Fruit fly (Drosophila melanogaster): ENCODE results near the gene spen.
A peak's percentile ranks its signal among the peaks of the same experiment; 100 is the strongest.

Gene spen

DNA sequence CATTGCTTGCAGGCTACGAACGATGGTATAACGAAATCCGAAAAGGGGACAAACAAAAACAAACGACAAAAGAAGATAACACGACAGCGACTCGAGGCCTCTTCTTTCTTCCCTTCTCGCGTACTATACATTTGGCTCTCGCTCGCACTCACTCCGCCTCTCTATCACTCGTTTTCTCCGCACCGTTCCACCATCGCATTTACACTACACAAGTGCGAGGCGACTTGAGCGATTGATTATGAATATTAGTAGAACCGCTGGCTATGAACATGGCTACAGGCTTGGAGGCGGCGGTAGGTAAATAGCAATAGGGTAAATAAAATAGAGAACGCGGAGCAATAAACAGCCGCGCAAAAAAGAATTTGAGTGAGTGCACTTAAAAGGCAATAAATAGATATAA lies 61.7 kb downstream of the spen start (continued):
- TF ChIP-seq Dad (GFP tag; optimal IDR thresholded peaks at IDR 0.05) (no peak), ATbp (GFP tag; optimal IDR thresholded peaks at IDR 0.05) (peak; percentile 76), hkb (optimal IDR thresholded peaks at IDR 0.05) (no peak), hkb (GFP tag; IDR thresholded peaks at IDR 0.05) (0 out of 2 replicates have a peak, but pooled peaks have one; percentile 33), br (optimal IDR thresholded peaks at IDR 0.05) (no peak), CG9797 (GFP tag; optimal IDR thresholded peaks at IDR 0.05) (no peak), lmd (GFP tag; IDR thresholded peaks at IDR 0.05) (no peak), ewg (GFP tag; optimal IDR thresholded peaks at IDR 0.05) (peak; percentile 5), bsh (GFP tag; optimal IDR thresholded peaks at IDR 0.05) (peak; percentile 44 to 45), CG14050 (GFP tag; IDR thresholded peaks at IDR 0.05) (no peak), HmgD (GFP tag; optimal IDR thresholded peaks at IDR 0.05) (peak; percentile 59), Hr51 (GFP tag; optimal IDR thresholded peaks at IDR 0.05) (peak in 1 of 2 experiments; percentile 18), HLHmδ (GFP tag; optimal IDR thresholded peaks at IDR 0.05) (peak; percentile 2), CG10543 (GFP tag; optimal IDR thresholded peaks at IDR 0.05) (peak; percentile 35), gsb-n (tag; optimal IDR thresholded peaks at IDR 0.05) (peak; percentile 34), Rfx (GFP tag; IDR thresholded peaks at IDR 0.05) (peak; percentile 11; the same call in 1 of the 2 replicates), H15 (GFP tag; IDR thresholded peaks at IDR 0.05) (no peak), chinmo (GFP tag; IDR thresholded peaks at IDR 0.05; ENCODE audit: partially characterized antibody) (peak; percentile 74; the same call in 1 of the 4 replicates), z (GFP tag; IDR thresholded peaks at IDR 0.05) (peak; percentile 91), CG3407 (GFP tag; optimal IDR thresholded peaks at IDR 0.05) (peak; percentile 47), NC2α (GFP tag; optimal IDR thresholded peaks at IDR 0.05) (no peak), ase (GFP tag; IDR thresholded peaks at IDR 0.05) (no peak), knrl (GFP tag; IDR thresholded peaks at IDR 0.05; ENCODE audit: partially characterized antibody) (no peak), Lpt (GFP tag; optimal IDR thresholded peaks at IDR 0.05) (no peak), Pdp1 (GFP tag; optimal IDR thresholded peaks at IDR 0.05) (peak in 1 of 2 experiments; percentile 60), cg (GFP tag; optimal IDR thresholded peaks at IDR 0.05) (peak; percentile 18), dmrt11E (tag; optimal IDR thresholded peaks at IDR 0.05) (peak; percentile 27), CG15601 (tag; optimal IDR thresholded peaks at IDR 0.05) (peak; percentile 55), CG6254 (GFP tag; optimal IDR thresholded peaks at IDR 0.05) (no peak), vnd (GFP tag; IDR thresholded peaks at IDR 0.05; ENCODE audit: partially characterized antibody) (no peak), CG2199 (GFP tag; IDR thresholded peaks at IDR 0.05) (peak; percentile 89), ci (GFP tag; IDR thresholded peaks at IDR 0.05) (peak; percentile 60; the same call in 1 of the 3 replicates), fd3F (GFP tag; optimal IDR thresholded peaks at IDR 0.05) (no peak), Camta (GFP tag; optimal IDR thresholded peaks at IDR 0.05) (peak; percentile 21), CG3163 (GFP tag; optimal IDR thresholded peaks at IDR 0.05) (peak; percentile 5), so (GFP tag; IDR thresholded peaks at IDR 0.05) (0 out of 3 replicates have a peak, but pooled peaks have one; percentile 48), CG10209 (GFP tag; optimal IDR thresholded peaks at IDR 0.05) (peak; percentile 18), CG3065 (GFP tag; optimal IDR thresholded peaks at IDR 0.05) (no peak), Tbp (GFP tag; optimal IDR thresholded peaks at IDR 0.05) (no peak), her (GFP tag; optimal IDR thresholded peaks at IDR 0.05) (peak; percentile 1), klu (GFP tag; IDR thresholded peaks at IDR 0.05) (no peak), mam (GFP tag; optimal IDR thresholded peaks at IDR 0.05) (no peak), pfk (GFP tag; optimal IDR thresholded peaks at IDR 0.05) (no peak), gcm (GFP tag; optimal IDR thresholded peaks at IDR 0.05) (peak; percentile 32), TFAM (GFP tag; optimal IDR thresholded peaks at IDR 0.05) (no peak), D (optimal IDR thresholded peaks at IDR 0.05) (no peak), D (GFP tag; optimal IDR thresholded peaks at IDR 0.05) (peak; percentile 11), BtbVII (GFP tag; optimal IDR thresholded peaks at IDR 0.05) (peak; percentile 1), Xrp1 (GFP tag; IDR thresholded peaks at IDR 0.05) (0 out of 2 replicates have a peak, but pooled peaks have one; percentile 16), tll (GFP tag; optimal IDR thresholded peaks at IDR 0.05) (peak in 1 of 2 experiments; percentile 59), Poxn (GFP tag; IDR thresholded peaks at IDR 0.05) (no peak)
